Fruit fly (Drosophila melanogaster): ENCODE data around the gene kat-60L1.
A peak's percentile ranks its signal among the peaks of the same experiment; 100 is the strongest.

kat-60L1 gene

dm6 chr3R:5797709-5798108, 16.1 kb downstream of the kat-60L1 start:
- TF ChIP-seq foxo (GFP tag; optimal IDR thresholded peaks at IDR 0.05) (no peak), CG32264 (GFP tag; optimal IDR thresholded peaks at IDR 0.05) (no peak), lola (GFP tag; optimal IDR thresholded peaks at IDR 0.05) (no peak)

- TF ChIP-seq dmrt93B (GFP tag; optimal IDR thresholded peaks at IDR 0.05) (no peak), psq (GFP tag; optimal IDR thresholded peaks at IDR 0.05) (no peak), tai (GFP tag; optimal IDR thresholded peaks at IDR 0.05) (no peak), usp (GFP tag; optimal IDR thresholded peaks at IDR 0.05) (no peak), brk (GFP tag; optimal IDR thresholded peaks at IDR 0.05) (no peak), N (GFP tag; optimal IDR thresholded peaks at IDR 0.05) (no peak), rgr (GFP tag; optimal IDR thresholded peaks at IDR 0.05) (no peak), Jra (GFP tag; optimal IDR thresholded peaks at IDR 0.05) (no peak), Vsx2 (GFP tag; optimal IDR thresholded peaks at IDR 0.05; ENCODE audit: partially characterized antibody) (no peak)
Observed at dm6 chr3R:5801703-5802436, 20.3 kb downstream of the kat-60L1 start, which contains the start of gene CG11000. CG11000 (plus strand) TSS chr3R:5802328.

DNA sequence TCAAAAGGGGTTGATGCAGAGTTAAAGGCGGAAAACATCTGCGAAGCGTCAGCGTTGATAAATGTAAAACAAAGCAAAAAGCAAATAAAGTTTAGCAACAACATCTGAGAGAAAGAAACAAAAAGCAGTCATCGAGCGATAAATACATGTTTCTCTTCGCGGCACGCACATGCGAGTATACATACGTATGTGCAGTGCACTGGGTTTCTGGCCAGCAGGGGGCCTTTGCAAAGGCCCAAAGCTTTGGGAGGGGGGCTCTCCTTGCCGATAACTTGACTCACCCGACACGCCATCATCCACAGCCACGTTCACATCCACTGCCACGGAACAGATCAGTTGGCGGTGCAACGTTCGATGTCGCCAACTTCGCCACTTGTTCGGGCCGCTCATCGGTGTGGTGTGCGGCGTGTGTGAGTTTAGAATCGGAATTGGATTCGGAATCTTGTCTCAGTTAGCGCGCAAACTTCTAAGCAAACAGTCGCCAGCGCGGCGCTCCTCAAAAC, 31.6 kb downstream of the kat-60L1 start, which contains the start of gene CG42675:
Gene CG42675 (plus strand): TSS at position 453 of the 503 bp plus-strand sequence.
- TF ChIP-seq CrebA (GFP tag; optimal IDR thresholded peaks at IDR 0.05; ENCODE audit: borderline replicate concordance) (peak; percentile 25), HLH106 (tag; optimal IDR thresholded peaks at IDR 0.05) (no peak)

DNA sequence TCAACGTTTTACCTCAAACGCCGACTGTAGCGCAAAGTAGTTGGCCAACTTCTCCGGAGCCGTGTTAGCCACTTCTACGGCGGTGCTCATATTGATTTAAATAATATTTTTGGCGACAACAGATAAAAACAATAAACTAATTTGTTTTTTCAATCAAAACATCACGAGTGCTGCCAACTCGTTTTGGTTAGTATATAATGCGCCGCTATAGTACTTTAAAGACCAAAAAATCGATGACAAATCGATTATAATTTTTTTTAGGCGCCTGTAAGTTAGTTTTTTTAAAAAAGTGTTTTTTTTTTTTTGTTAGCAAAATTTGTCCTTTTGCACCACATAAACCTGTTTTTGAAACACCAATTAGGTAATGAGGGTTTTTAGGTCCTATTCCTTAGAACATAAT, 39.7 kb downstream of the kat-60L1 start, which contains the start of gene Hpr1:
Gene Hpr1 (minus strand): TSS at position 198 of the 400 bp plus-strand sequence.
- TF ChIP-seq OdsH (GFP tag; optimal IDR thresholded peaks at IDR 0.05) = no peak
- peak; percentile 33 for TF ChIP-seq sage (GFP tag; optimal IDR thresholded peaks at IDR 0.05)

dm6 chr3R:5821750-5822149, 40.2 kb downstream of the kat-60L1 start, which contains the start of gene CG46303:
CG46303 (plus strand) TSS chr3R:5821972.
- TF ChIP-seq jim (GFP tag; optimal IDR thresholded peaks at IDR 0.05) = no peak
- peak; percentile 51 for TF ChIP-seq h (GFP tag; optimal IDR thresholded peaks at IDR 0.05)
- TF ChIP-seq Dfd (GFP tag; optimal IDR thresholded peaks at IDR 0.05) = no peak

DNA sequence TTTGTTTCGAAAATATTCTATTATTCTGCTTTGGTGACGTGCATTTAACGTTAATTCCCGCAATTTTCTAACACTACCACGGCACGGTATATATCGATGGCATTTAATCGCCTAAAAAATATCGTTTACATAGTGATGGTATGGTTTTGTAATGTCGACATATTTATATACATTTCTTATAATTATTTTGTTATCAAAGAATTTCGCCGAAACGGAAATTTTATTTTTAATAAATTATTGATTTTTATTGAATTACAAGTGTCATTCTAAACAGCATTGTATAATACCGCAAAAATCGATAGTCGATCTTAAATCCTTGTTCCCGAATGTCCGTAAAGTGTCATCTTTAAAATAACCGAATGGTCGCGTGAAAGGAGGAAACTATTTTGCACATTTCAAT, 42.9 kb downstream of the kat-60L1 start, which contains the start of the genes Sec20 and dgrn:
Gene Sec20 (minus strand): TSS at position 77 of the 400 bp plus-strand sequence.
Gene dgrn (plus strand): TSS at position 160 of the 400 bp plus-strand sequence.
- TF ChIP-seq sv (GFP tag; optimal IDR thresholded peaks at IDR 0.05) (peak; percentile 68), Mio (GFP tag; optimal IDR thresholded peaks at IDR 0.05) (no peak), pan (optimal IDR thresholded peaks at IDR 0.05) (no peak), br (GFP tag; optimal IDR thresholded peaks at IDR 0.05) (peak; percentile 70), Sp1 (GFP tag; optimal IDR thresholded peaks at IDR 0.05) (peak; percentile 70), usp (GFP tag; optimal IDR thresholded peaks at IDR 0.05) (no peak), dmrt93B (GFP tag; optimal IDR thresholded peaks at IDR 0.05) (peak; percentile 45), Hnf4 (GFP tag; optimal IDR thresholded peaks at IDR 0.05) (peak; percentile 88), OdsH (GFP tag; optimal IDR thresholded peaks at IDR 0.05) (peak; percentile 77), sage (GFP tag; optimal IDR thresholded peaks at IDR 0.05) (peak; percentile 78), Hr83 (GFP tag; optimal IDR thresholded peaks at IDR 0.05; ENCODE audit: poor library complexity, severe bottlenecking) (peak; percentile 27), CG9705 (GFP tag; optimal IDR thresholded peaks at IDR 0.05) (peak; percentile 48), fru (GFP tag; optimal IDR thresholded peaks at IDR 0.05) (peak; percentile 67), Hr78 (GFP tag; optimal IDR thresholded peaks at IDR 0.05) (no peak), dsf (GFP tag; optimal IDR thresholded peaks at IDR 0.05; ENCODE audit: borderline replicate concordance) (peak; percentile 58), N (GFP tag; optimal IDR thresholded peaks at IDR 0.05) (no peak), Rel (GFP tag; optimal IDR thresholded peaks at IDR 0.05) (peak; percentile 25), Rel (tag; optimal IDR thresholded peaks at IDR 0.05) (peak; percentile 41), Dfd (GFP tag; optimal IDR thresholded peaks at IDR 0.05) (no peak), HLH106 (tag; optimal IDR thresholded peaks at IDR 0.05) (peak; percentile 78), woc (GFP tag; optimal IDR thresholded peaks at IDR 0.05) (peak; percentile 76), rgr (GFP tag; optimal IDR thresholded peaks at IDR 0.05) (peak; percentile 82), h (GFP tag; optimal IDR thresholded peaks at IDR 0.05) (peak; percentile 83), CrebA (GFP tag; optimal IDR thresholded peaks at IDR 0.05; ENCODE audit: borderline replicate concordance) (peak; percentile 46), tai (GFP tag; optimal IDR thresholded peaks at IDR 0.05) (no peak), psq (GFP tag; optimal IDR thresholded peaks at IDR 0.05) (peak; percentile 68), Jra (GFP tag; optimal IDR thresholded peaks at IDR 0.05) (peak; percentile 86), Myc (optimal IDR thresholded peaks at IDR 0.05) (peak; percentile 33), ey (GFP tag; optimal IDR thresholded peaks at IDR 0.05) (peak; percentile 50), brk (GFP tag; optimal IDR thresholded peaks at IDR 0.05) (peak; percentile 92), foxo (GFP tag; optimal IDR thresholded peaks at IDR 0.05) (peak in 1 of 2 experiments; percentile 79), CG32264 (GFP tag; optimal IDR thresholded peaks at IDR 0.05) (peak; percentile 21)
